Worm (Caenorhabditis elegans): ENCODE results near the gene unc-17.

ce11 chrIV:3633254-3633653 lies 8.8 kb upstream of the unc-17 start, which contains the start of gene ZC416.2:
- TF ChIP-seq nhr-76 (tag; optimal IDR thresholded peaks at IDR 0.05) (no peak), unc-62 (GFP tag; optimal IDR thresholded peaks at IDR 0.05) (no peak), nfya-1 (tag; optimal IDR thresholded peaks at IDR 0.05; ENCODE audit: insufficient read depth) (peak; percentile 4), elt-1 (tag; optimal IDR thresholded peaks at IDR 0.05) (no peak), nhr-43 (tag; optimal IDR thresholded peaks at IDR 0.05; ENCODE audit: poor library complexity, severe bottlenecking) (no peak), R02D3.7 (tag; optimal IDR thresholded peaks at IDR 0.05) (no peak), elt-3 (tag; optimal IDR thresholded peaks at IDR 0.05) (no peak), snpc-4 (tag; optimal IDR thresholded peaks at IDR 0.05) (no peak), ama-1 (optimal IDR thresholded peaks at IDR 0.05) (no peak), fos-1 (tag; optimal IDR thresholded peaks at IDR 0.05) (no peak), lin-39 (tag; optimal IDR thresholded peaks at IDR 0.05) (no peak), nhr-12 (tag; optimal IDR thresholded peaks at IDR 0.05) (no peak), mdl-1 (tag; optimal IDR thresholded peaks at IDR 0.05) (no peak)

Measured in whole organism, L3 larva.